Fruit fly (Drosophila melanogaster): ENCODE data around the gene CG13457.

The CG13457 gene

dm6 chr3L:15104849-15105555 lies 26.2 kb downstream of the CG13457 start (continued):
- TF ChIP-seq Hr83 (GFP tag; optimal IDR thresholded peaks at IDR 0.05; ENCODE audit: poor library complexity, severe bottlenecking) (peak; percentile 54), HLH106 (tag; optimal IDR thresholded peaks at IDR 0.05) (peak; percentile 91), Myc (optimal IDR thresholded peaks at IDR 0.05) (no peak), Sp1 (GFP tag; optimal IDR thresholded peaks at IDR 0.05) (peak; percentile 88), pan (optimal IDR thresholded peaks at IDR 0.05) (no peak), h (GFP tag; optimal IDR thresholded peaks at IDR 0.05) (peak; percentile 91), sv (GFP tag; optimal IDR thresholded peaks at IDR 0.05) (no peak), Mio (GFP tag; optimal IDR thresholded peaks at IDR 0.05) (peak; percentile 34), Jra (GFP tag; optimal IDR thresholded peaks at IDR 0.05) (peak; percentile 71), lola (GFP tag; optimal IDR thresholded peaks at IDR 0.05) (no peak)

dm6 chr3L:15103988-15104848 lies 27.0 kb downstream of the CG13457 start:
- TF ChIP-seq CrebA (GFP tag; optimal IDR thresholded peaks at IDR 0.05; ENCODE audit: borderline replicate concordance) (no peak), N (GFP tag; optimal IDR thresholded peaks at IDR 0.05) (peak; percentile 22), Hnf4 (GFP tag; optimal IDR thresholded peaks at IDR 0.05) (no peak), psq (GFP tag; optimal IDR thresholded peaks at IDR 0.05) (peak; percentile 95), Vsx2 (GFP tag; optimal IDR thresholded peaks at IDR 0.05; ENCODE audit: partially characterized antibody) (no peak), h (GFP tag; optimal IDR thresholded peaks at IDR 0.05) (peak; percentile 57), Sp1 (GFP tag; optimal IDR thresholded peaks at IDR 0.05) (peak; percentile 3), Mio (GFP tag; optimal IDR thresholded peaks at IDR 0.05) (no peak), Rel (GFP tag; optimal IDR thresholded peaks at IDR 0.05) (peak; percentile 55), Rel (tag; optimal IDR thresholded peaks at IDR 0.05) (no peak), GATAd (GFP tag; optimal IDR thresholded peaks at IDR 0.05) (no peak), woc (GFP tag; optimal IDR thresholded peaks at IDR 0.05) (no peak), Jra (GFP tag; optimal IDR thresholded peaks at IDR 0.05) (peak; percentile 21), Dif (GFP tag; optimal IDR thresholded peaks at IDR 0.05; ENCODE audit: partially characterized antibody) (peak; percentile 37), dmrt93B (GFP tag; optimal IDR thresholded peaks at IDR 0.05) (no peak), CG9705 (GFP tag; optimal IDR thresholded peaks at IDR 0.05) (no peak), pan (optimal IDR thresholded peaks at IDR 0.05) (no peak), ey (GFP tag; optimal IDR thresholded peaks at IDR 0.05) (no peak), brk (GFP tag; optimal IDR thresholded peaks at IDR 0.05) (peak; percentile 52), usp (GFP tag; optimal IDR thresholded peaks at IDR 0.05) (no peak), Dfd (GFP tag; optimal IDR thresholded peaks at IDR 0.05) (no peak), Hr78 (GFP tag; optimal IDR thresholded peaks at IDR 0.05) (peak; percentile 0), sv (GFP tag; optimal IDR thresholded peaks at IDR 0.05) (no peak), fru (GFP tag; optimal IDR thresholded peaks at IDR 0.05) (peak; percentile 34), dsf (GFP tag; optimal IDR thresholded peaks at IDR 0.05; ENCODE audit: borderline replicate concordance) (no peak), dl (GFP tag; optimal IDR thresholded peaks at IDR 0.05; ENCODE audit: insufficient read depth in 1 of 2, partially characterized antibody in 2 of 2) (peak in 1 of 2 experiments; percentile 72), CG32264 (GFP tag; optimal IDR thresholded peaks at IDR 0.05) (no peak), jim (GFP tag; optimal IDR thresholded peaks at IDR 0.05) (no peak), Hr83 (GFP tag; optimal IDR thresholded peaks at IDR 0.05; ENCODE audit: poor library complexity, severe bottlenecking) (no peak), Myc (optimal IDR thresholded peaks at IDR 0.05) (no peak), OdsH (GFP tag; optimal IDR thresholded peaks at IDR 0.05) (no peak), HLH106 (tag; optimal IDR thresholded peaks at IDR 0.05) (peak; percentile 53)

- TF ChIP-seq psq (GFP tag; optimal IDR thresholded peaks at IDR 0.05) (peak; percentile 17), OdsH (GFP tag; optimal IDR thresholded peaks at IDR 0.05) (no peak), sage (GFP tag; optimal IDR thresholded peaks at IDR 0.05) (no peak), h (GFP tag; optimal IDR thresholded peaks at IDR 0.05) (peak; percentile 26), fru (GFP tag; optimal IDR thresholded peaks at IDR 0.05) (no peak), Abd-B (GFP tag; optimal IDR thresholded peaks at IDR 0.05) (no peak), foxo (GFP tag; optimal IDR thresholded peaks at IDR 0.05) (peak in 1 of 2 experiments; percentile 4), woc (GFP tag; optimal IDR thresholded peaks at IDR 0.05) (peak; percentile 39), Dif (GFP tag; optimal IDR thresholded peaks at IDR 0.05; ENCODE audit: partially characterized antibody) (no peak), Myc (optimal IDR thresholded peaks at IDR 0.05) (no peak), HLH106 (tag; optimal IDR thresholded peaks at IDR 0.05) (peak; percentile 40), dmrt93B (GFP tag; optimal IDR thresholded peaks at IDR 0.05) (no peak)
Measured at dm6 chr3L:15102669-15103309, 28.4 kb downstream of the CG13457 start.
